Fruit fly (Drosophila melanogaster) whole organism, pupa: ENCODE data around the gene CG16984.

Experiments used
- Pif1B ChIP-seq: fragments of 200-800 bp; sonication (Bioruptor generic); optimal IDR thresholded peaks from 3 replicates; lab custom pipeline; 2016; ENCODE audit warnings: missing biosample characterization, missing genetic modification characterization
- fd96Ca ChIP-seq: fragments of 200-800 bp; sonication (Bioruptor generic); IDR thresholded peaks from 3 replicates; pipeline ENCODE4 v1.3.6; 2022; ENCODE audit warnings: missing biosample characterization, missing genetic modification characterization
- rn ChIP-seq: fragments of 200-800 bp; sonication (Bioruptor generic); IDR thresholded peaks from 2 replicates; pipeline ENCODE4 v1.3.6; 2022; ENCODE audit warnings: missing biosample characterization, missing genetic modification characterization

- TF ChIP-seq Pif1B (GFP tag; lab: Kevin White, UChicago) (no peak), fd96Ca (GFP tag; lab: Robert Waterston, UW) (no peak), rn (GFP tag; lab: Robert Waterston, UW) (no peak)
Observed at dm6 chr3L:2579557-2580224, 15.9 kb upstream of the CG16984 start.
